Fruit fly (Drosophila melanogaster) whole organism, embryonic: Measurements from ENCODE around the gene CG31680.

ENCODE experiments used
- Abd-B ChIP-seq: fragments of 200-800 bp; sonication (Bioruptor generic); optimal IDR thresholded peaks from 2 replicates; lab custom pipeline; 2018; ENCODE audit warnings: missing biosample characterization, mild to moderate bottlenecking, missing genetic modification characterization, moderate library complexity
- Ada2b ChIP-seq: fragments of 200-800 bp; sonication (Bioruptor generic); IDR thresholded peaks from 2 replicates; pipeline ENCODE4 v1.3.6; 2022; ENCODE audit warnings: missing biosample characterization, missing genetic modification characterization
- Bdp1 ChIP-seq: fragments of 200-800 bp; sonication (Bioruptor generic); optimal IDR thresholded peaks from 3 replicates; lab custom pipeline; 2016; ENCODE audit warnings: missing biosample characterization, missing genetic modification characterization
- Blimp-1 ChIP-seq: fragments of 200-800 bp; sonication (Bioruptor generic); optimal IDR thresholded peaks from 3 replicates; lab custom pipeline; 2018; ENCODE audit warnings: missing biosample characterization, missing genetic modification characterization, mild to moderate bottlenecking, moderate library complexity, missing genetic modification reagents
- Bteb2 ChIP-seq: fragments of 200-800 bp; sonication (Bioruptor generic); optimal IDR thresholded peaks from 2 replicates; lab custom pipeline; 2016; ENCODE audit warnings: missing biosample characterization, missing genetic modification characterization
- CG10321 ChIP-seq: fragments of 200-800 bp; sonication (Bioruptor generic); IDR thresholded peaks from 2 replicates; pipeline ENCODE4 v1.3.6; 2022; ENCODE audit warnings: missing biosample characterization, missing genetic modification characterization
- CG10959 ChIP-seq: fragments of 200-800 bp; sonication (Bioruptor generic); IDR thresholded peaks from 2 replicates; pipeline ENCODE4 v1.3.6; 2022; ENCODE audit warnings: missing biosample characterization, missing genetic modification characterization
- CG12071 ChIP-seq: fragments of 200-800 bp; sonication (Bioruptor generic); optimal IDR thresholded peaks from 3 replicates; lab custom pipeline; 2018; ENCODE audit warnings: missing biosample characterization, mild to moderate bottlenecking, missing genetic modification characterization
- CG12104 ChIP-seq: fragments of 200-800 bp; sonication (Bioruptor generic); optimal IDR thresholded peaks from 3 replicates; lab custom pipeline; 2016; ENCODE audit warnings: missing biosample characterization, missing genetic modification characterization
- CG12659 ChIP-seq: fragments of 200-800 bp; sonication (Bioruptor generic); optimal IDR thresholded peaks from 3 replicates; lab custom pipeline; 2017; ENCODE audit warnings: mild to moderate bottlenecking, missing biosample characterization, missing genetic modification reagents, missing genetic modification characterization
- CG13424 ChIP-seq: fragments of 200-800 bp; sonication (Bioruptor generic); optimal IDR thresholded peaks from 2 replicates; lab custom pipeline; 2019; ENCODE audit warnings: missing biosample characterization, mild to moderate bottlenecking, missing genetic modification characterization, moderate library complexity
- CG15696 ChIP-seq: fragments of 200-800 bp; sonication (Bioruptor generic); optimal IDR thresholded peaks from 2 replicates; lab custom pipeline; 2019; ENCODE audit warnings: missing biosample characterization, mild to moderate bottlenecking, missing genetic modification characterization, moderate library complexity
- CG17802 ChIP-seq: fragments of 200-800 bp; sonication (Bioruptor generic); optimal IDR thresholded peaks from 2 replicates; lab custom pipeline; 2018; ENCODE audit warnings: missing biosample characterization, mild to moderate bottlenecking, missing genetic modification characterization, moderate library complexity
- CG17829 ChIP-seq: fragments of 200-800 bp; optimal IDR thresholded peaks from 2 replicates; lab custom pipeline; 2019; ENCODE audit warnings: missing biosample characterization, mild to moderate bottlenecking, missing genetic modification characterization, moderate library complexity
- CG2712 ChIP-seq: fragments of 200-800 bp; optimal IDR thresholded peaks from 3 replicates; lab custom pipeline; 2019; ENCODE audit warnings: missing biosample characterization, mild to moderate bottlenecking, missing genetic modification characterization, moderate library complexity
- CG32767 ChIP-seq: fragments of 200-800 bp; sonication (Bioruptor generic); IDR thresholded peaks from 2 replicates; pipeline ENCODE4 v1.3.6; 2022; ENCODE audit warnings: missing biosample characterization, missing genetic modification characterization
- CG33213 ChIP-seq: fragments of 200-800 bp; sonication (Bioruptor generic); optimal IDR thresholded peaks from 3 replicates; lab custom pipeline; 2016; ENCODE audit warnings: missing biosample characterization, missing genetic modification characterization
- CG3726 ChIP-seq: fragments of 200-800 bp; sonication (Bioruptor generic); IDR thresholded peaks from 3 replicates; pipeline ENCODE4, ENCODE4 v1.3.6; 2022; ENCODE audit warnings: missing biosample characterization, missing genetic modification characterization
- CG6765 ChIP-seq: fragments of 200-800 bp; sonication (Bioruptor generic); optimal IDR thresholded peaks from 3 replicates; lab custom pipeline; 2017; ENCODE audit warnings: missing biosample characterization, mild to moderate bottlenecking, missing genetic modification characterization
- CG6854 ChIP-seq: fragments of 200-800 bp; sonication (Bioruptor generic); optimal IDR thresholded peaks from 3 replicates; lab custom pipeline; 2017; ENCODE audit warnings: missing biosample characterization, mild to moderate bottlenecking, missing genetic modification characterization
- CG7556 ChIP-seq: fragments of 200-800 bp; sonication (Bioruptor generic); optimal IDR thresholded peaks from 2 replicates; lab custom pipeline; 2017; ENCODE audit warnings: missing biosample characterization, mild to moderate bottlenecking, missing genetic modification characterization
- CG9727 ChIP-seq: fragments of 200-800 bp; sonication (Bioruptor generic); optimal IDR thresholded peaks from 3 replicates; lab custom pipeline; 2017; ENCODE audit warnings: missing biosample characterization, mild to moderate bottlenecking, missing genetic modification characterization
- Dad ChIP-seq: fragments of 200-800 bp; sonication (Bioruptor generic); optimal IDR thresholded peaks from 3 replicates; lab custom pipeline; 2016; ENCODE audit warnings: missing biosample characterization, missing genetic modification characterization
- HLH54F ChIP-seq: fragments of 200-800 bp; sonication (Bioruptor generic); optimal IDR thresholded peaks from 3 replicates; lab custom pipeline; 2016; ENCODE audit warnings: missing biosample characterization, missing genetic modification characterization
- Hr78 ChIP-seq, 2 experiments: fragments of 200-800 bp in 1 of 2; fragments of >200 bp in 1 of 2; sonication (Bioruptor generic) in 1 of 2; optimal IDR thresholded peaks; 2 replicates each; lab custom pipeline; 2017 to 2019; ENCODE audit warnings: missing biosample characterization in 2 of 2, missing genetic modification characterization in 2 of 2, mild to moderate bottlenecking in 1 of 2, moderate library complexity in 1 of 2
- Kr ChIP-seq: fragments of 200-800 bp; sonication (Bioruptor generic); optimal IDR thresholded peaks from 2 replicates; lab custom pipeline; 2017; ENCODE audit warnings: missing biosample characterization, mild to moderate bottlenecking, missing genetic modification characterization
- Meics ChIP-seq: fragments of 200-800 bp; sonication (Bioruptor generic); optimal IDR thresholded peaks from 2 replicates; lab custom pipeline; 2017; ENCODE audit warnings: missing biosample characterization, mild to moderate bottlenecking, missing genetic modification characterization
- NK7.1 ChIP-seq: fragments of 200-800 bp; sonication (Bioruptor generic); optimal IDR thresholded peaks from 3 replicates; lab custom pipeline; 2016; ENCODE audit warnings: missing biosample characterization, missing genetic modification characterization
- Neu2 ChIP-seq: fragments of 200-800 bp; sonication (Bioruptor generic); optimal IDR thresholded peaks from 3 replicates; lab custom pipeline; 2016; ENCODE audit warnings: missing biosample characterization, missing genetic modification characterization, borderline replicate concordance
- Poxn ChIP-seq: fragments of 200-800 bp; sonication (Bioruptor generic); IDR thresholded peaks from 2 replicates; pipeline ENCODE4 v1.3.6; 2022; ENCODE audit warnings: missing biosample characterization, missing genetic modification characterization
- Ravus ChIP-seq: fragments of 200-800 bp; sonication (Bioruptor generic); IDR thresholded peaks from 2 replicates; pipeline ENCODE4 v1.3.6; 2022; ENCODE audit warnings: missing biosample characterization, missing genetic modification characterization
- Rfx ChIP-seq: fragments of 200-800 bp; sonication (Bioruptor generic); IDR thresholded peaks from 2 replicates; pipeline ENCODE4 v1.3.6; 2022; ENCODE audit warnings: missing biosample characterization, missing genetic modification characterization
- Sin3A ChIP-seq: fragments of >200 bp; optimal IDR thresholded peaks from 2 replicates; lab custom pipeline; 2018
- ap ChIP-seq: fragments of 200-800 bp; sonication (Bioruptor generic); IDR thresholded peaks from 2 replicates; pipeline ENCODE4 v1.3.6; 2022; ENCODE audit warnings: missing biosample characterization, missing genetic modification characterization
- ara ChIP-seq: fragments of 200-800 bp; sonication (Bioruptor generic); IDR thresholded peaks from 2 replicates; pipeline ENCODE4 v1.3.6; 2022; ENCODE audit warnings: missing biosample characterization, missing genetic modification characterization
- ase ChIP-seq: fragments of 200-800 bp; sonication (Bioruptor generic); IDR thresholded peaks from 3 replicates; pipeline ENCODE4 v1.3.6; 2022; ENCODE audit warnings: missing biosample characterization, missing genetic modification characterization
- bigmax ChIP-seq: fragments of 200-800 bp; sonication (Bioruptor generic); optimal IDR thresholded peaks from 2 replicates; lab custom pipeline; 2018; ENCODE audit warnings: missing biosample characterization, mild to moderate bottlenecking, missing genetic modification characterization
- cwo ChIP-seq: fragments of 200-800 bp; sonication (Bioruptor generic); optimal IDR thresholded peaks from 3 replicates; lab custom pipeline; 2017; ENCODE audit warnings: missing biosample characterization, missing genetic modification characterization, mild to moderate bottlenecking, moderate library complexity, missing genetic modification reagents
- ham ChIP-seq: fragments of 200-800 bp; sonication (Bioruptor generic); IDR thresholded peaks from 2 replicates; pipeline ENCODE4 v1.3.6; 2022; ENCODE audit warnings: missing biosample characterization, missing genetic modification characterization
- ind ChIP-seq: fragments of 200-800 bp; sonication (Bioruptor generic); optimal IDR thresholded peaks from 3 replicates; lab custom pipeline; 2016; ENCODE audit warnings: missing biosample characterization, missing genetic modification characterization
- kay ChIP-seq: fragments of 200-800 bp; sonication (Bioruptor generic); optimal IDR thresholded peaks from 2 replicates; lab custom pipeline; 2016; ENCODE audit warnings: missing biosample characterization, missing genetic modification characterization
- lov ChIP-seq, 2 experiments: fragments of 200-800 bp in 1 of 2; fragments of >200 bp in 1 of 2; sonication (Bioruptor generic) in 1 of 2; IDR thresholded peaks in 1 of 2; optimal IDR thresholded peaks in 1 of 2; 2 replicates in 1 of 2; 3 replicates in 1 of 2; pipeline versions ENCODE4 v1.3.6 to Lab custom; 2017 to 2022; ENCODE audit warnings: missing biosample characterization in 1 of 2, missing genetic modification characterization in 1 of 2
- oc ChIP-seq: fragments of 200-800 bp; sonication (Bioruptor generic); optimal IDR thresholded peaks from 2 replicates; lab custom pipeline; 2018; ENCODE audit warnings: missing biosample characterization, mild to moderate bottlenecking, missing genetic modification characterization, moderate library complexity
- odd ChIP-seq: fragments of 200-800 bp; sonication (Bioruptor generic); optimal IDR thresholded peaks from 2 replicates; lab custom pipeline; 2017; ENCODE audit warnings: missing biosample characterization, mild to moderate bottlenecking, missing genetic modification characterization
- repo ChIP-seq: fragments of 200-800 bp; sonication (Bioruptor generic); optimal IDR thresholded peaks from 2 replicates; lab custom pipeline; 2016; ENCODE audit warnings: missing biosample characterization, missing genetic modification characterization
- slou ChIP-seq: fragments of 200-800 bp; sonication (Bioruptor generic); optimal IDR thresholded peaks from 3 replicates; lab custom pipeline; 2016; ENCODE audit warnings: missing biosample characterization, missing genetic modification characterization
- tio ChIP-seq: fragments of 200-800 bp; sonication (Bioruptor generic); optimal IDR thresholded peaks from 2 replicates; lab custom pipeline; 2017; ENCODE audit warnings: missing biosample characterization, missing genetic modification characterization, inconsistent platforms
- tll ChIP-seq, 2 experiments: fragments of 200-800 bp in 1 of 2; fragments of >200 bp in 1 of 2; sonication (Bioruptor generic) in 1 of 2; optimal IDR thresholded peaks; 2 replicates each; lab custom pipeline; 2017 to 2019; ENCODE audit warnings: missing biosample characterization in 2 of 2, missing genetic modification characterization in 2 of 2, mild to moderate bottlenecking in 1 of 2, moderate library complexity in 1 of 2
- trem ChIP-seq: fragments of 200-800 bp; optimal IDR thresholded peaks from 3 replicates; lab custom pipeline; 2019; ENCODE audit warnings: missing biosample characterization, mild to moderate bottlenecking, missing genetic modification characterization, moderate library complexity
- tup ChIP-seq: fragments of 200-800 bp; sonication (Bioruptor generic); optimal IDR thresholded peaks from 2 replicates; lab custom pipeline; 2016; ENCODE audit warnings: missing biosample characterization, mild to moderate bottlenecking, missing genetic modification characterization, moderate library complexity
- vvl ChIP-seq: fragments of 200-800 bp; sonication (Bioruptor generic); IDR thresholded peaks from 2 replicates; pipeline ENCODE4 v1.3.6; 2022; ENCODE audit warnings: missing biosample characterization, missing genetic modification characterization

CG31680 gene

dm6 chr2L:20649891-20650290, 10.0 kb downstream of the CG31680 start, which contains the start of gene CG2611 (continued):
- no peak for TF ChIP-seq oc (tag; lab: Kevin White, UChicago)
- peak; percentile 45 for TF ChIP-seq Bdp1 (GFP tag; lab: Kevin White, UChicago)
- TF ChIP-seq Kr (GFP tag; lab: Kevin White, UChicago), result no peak
- peak; percentile 47 for TF ChIP-seq Meics
- peak in 1 of 2 experiments; percentile 87 for TF ChIP-seq tll (GFP tag; optimal IDR thresholded peaks at IDR 0.05; lab: Kevin White, UChicago)
- no peak for TF ChIP-seq CG32767 (GFP tag; lab: Robert Waterston, UW)
- peak; percentile 99 for TF ChIP-seq trem (tag; lab: Kevin White, UChicago)
- TF ChIP-seq CG3726 (GFP tag; lab: Robert Waterston, UW), result no peak
- peak; percentile 26 for TF ChIP-seq Sin3A (lab: Kevin White, UChicago)
- no peak for TF ChIP-seq lov (optimal IDR thresholded peaks at IDR 0.05; lab: Kevin White, UChicago)
- no peak for TF ChIP-seq lov (GFP tag; IDR thresholded peaks at IDR 0.05; lab: Robert Waterston, UW)
- TF ChIP-seq CG12104 (GFP tag; lab: Kevin White, UChicago), result peak; percentile 5
- TF ChIP-seq Hr78 (GFP tag; optimal IDR thresholded peaks at IDR 0.05; lab: Kevin White, UChicago), result no peak
- TF ChIP-seq CG15696, result peak; percentile 37
- no peak for TF ChIP-seq ham (GFP tag; lab: Robert Waterston, UW)
- TF ChIP-seq Ravus (GFP tag; lab: Robert Waterston, UW), result no peak
- TF ChIP-seq Bteb2, result peak; percentile 3
- no peak for TF ChIP-seq ap (GFP tag; lab: Robert Waterston, UW)
- no peak for TF ChIP-seq CG10321
- TF ChIP-seq CG6854 (GFP tag; lab: Kevin White, UChicago), result no peak
- TF ChIP-seq CG17802 (tag; lab: Kevin White, UChicago), result no peak
- TF ChIP-seq tio (GFP tag; lab: Kevin White, UChicago), result no peak
- TF ChIP-seq ase (GFP tag; lab: Robert Waterston, UW), result peak; percentile 38; the same call in 1 of the 3 replicates
- peak; percentile 39 for TF ChIP-seq HLH54F (GFP tag; lab: Kevin White, UChicago)
- TF ChIP-seq cwo (GFP tag; lab: Kevin White, UChicago), result peak; percentile 16
- TF ChIP-seq CG33213 (GFP tag; lab: Kevin White, UChicago), result peak; percentile 36
- peak; percentile 10 for TF ChIP-seq Dad
- TF ChIP-seq Abd-B (GFP tag; lab: Kevin White, UChicago), result no peak
- TF ChIP-seq CG6765, result no peak
- no peak for TF ChIP-seq CG12071 (GFP tag; lab: Kevin White, UChicago)
- peak; percentile 8 for TF ChIP-seq CG9727 (GFP tag; lab: Kevin White, UChicago)
- no peak for TF ChIP-seq repo (GFP tag; lab: Kevin White, UChicago)
- TF ChIP-seq CG17829 (tag; lab: Kevin White, UChicago), result peak; percentile 26
- peak; percentile 9 for TF ChIP-seq kay (GFP tag; lab: Kevin White, UChicago)
- peak; percentile 72 for TF ChIP-seq Rfx (GFP tag; lab: Robert Waterston, UW)
- no peak for TF ChIP-seq Poxn
- peak; percentile 19 for TF ChIP-seq tup (GFP tag; lab: Kevin White, UChicago)
- peak; percentile 57 for TF ChIP-seq CG2712 (tag; lab: Kevin White, UChicago)
- no peak for TF ChIP-seq slou (GFP tag; lab: Kevin White, UChicago)
- no peak for TF ChIP-seq bigmax (GFP tag; lab: Kevin White, UChicago)
- TF ChIP-seq Neu2 (GFP tag; lab: Kevin White, UChicago), result peak; percentile 3
- TF ChIP-seq vvl, result peak; percentile 56; the same call in 1 of the 2 replicates
- peak; percentile 39 for TF ChIP-seq CG12659
- peak; percentile 42 for TF ChIP-seq CG7556 (GFP tag; lab: Kevin White, UChicago)
- peak; percentile 49 for TF ChIP-seq ind (GFP tag; lab: Kevin White, UChicago)
- TF ChIP-seq Ada2b (GFP tag; lab: Robert Waterston, UW), result peak; percentile 39; the same call in 1 of the 2 replicates
- TF ChIP-seq odd (GFP tag; lab: Kevin White, UChicago), result no peak
- TF ChIP-seq NK7.1 (GFP tag; lab: Kevin White, UChicago), result no peak
- no peak for TF ChIP-seq CG10959 (GFP tag; lab: Robert Waterston, UW)
- no peak for TF ChIP-seq ara
- no peak for TF ChIP-seq Blimp-1 (GFP tag; lab: Kevin White, UChicago)
- TF ChIP-seq CG13424, result peak; percentile 44
